Worm (Caenorhabditis elegans) whole organism, young adult: Measurements from ENCODE around the gene Y71H2AM.14.

Source experiments
- B0019.2 ChIP-seq: fragments of 200-800 bp; sonication (Bioruptor generic); conservative IDR thresholded peaks from 2 replicates; pipeline ENCODE4 v1.3.6; 2022; ENCODE audit warnings: missing genetic modification reagents, missing genetic modification characterization, missing compliant biosample characterization
- B0035.1 ChIP-seq: sonication (generic microtip); optimal IDR thresholded peaks from 2 replicates; lab custom pipeline; 2016; ENCODE audit warnings: missing genetic modification characterization, mild to moderate bottlenecking, missing compliant biosample characterization, missing genotype, missing genetic modification reagents
- C17E4.6 ChIP-seq: fragments of 200-800 bp; sonication (Bioruptor generic); IDR thresholded peaks from 2 replicates; pipeline ENCODE4 v1.3.6; 2022; ENCODE audit warnings: missing genetic modification reagents, missing genetic modification characterization, missing compliant biosample characterization
- D2030.7 ChIP-seq: fragments of 200-800 bp; sonication (Bioruptor generic); IDR thresholded peaks from 2 replicates; pipeline ENCODE4 v1.3.6; 2022; ENCODE audit warnings: missing genetic modification reagents, missing genetic modification characterization, missing compliant biosample characterization
- F22D6.2 ChIP-seq: sonication (generic microtip); optimal IDR thresholded peaks from 2 replicates; lab custom pipeline; 2016; ENCODE audit warnings: mild to moderate bottlenecking, missing genetic modification characterization, missing compliant biosample characterization
- F39B2.1 ChIP-seq: fragments of 200-800 bp; sonication (Bioruptor generic); IDR thresholded peaks from 2 replicates; pipeline ENCODE4 v1.3.6; 2022; ENCODE audit warnings: missing genetic modification reagents, missing genetic modification characterization, missing compliant biosample characterization
- F49E8.2 ChIP-seq: sonication (generic microtip); optimal IDR thresholded peaks from 3 replicates; lab custom pipeline; 2017; ENCODE audit warnings: missing genetic modification characterization, mild to moderate bottlenecking, missing compliant biosample characterization, antibody characterized with exemption, moderate library complexity; ENCODE audit not compliant: insufficient read depth
- K11D2.4 ChIP-seq: fragments of 200-800 bp; sonication (Bioruptor generic); IDR thresholded peaks from 2 replicates; pipeline ENCODE4 v1.3.6; 2022; ENCODE audit warnings: missing genetic modification reagents, missing genetic modification characterization, missing compliant biosample characterization
- Y53F4B.3 ChIP-seq: fragments of 200-800 bp; sonication (Bioruptor generic); IDR thresholded peaks from 2 replicates; pipeline ENCODE4 v1.3.6; 2022; ENCODE audit warnings: missing genetic modification reagents, missing genetic modification characterization, missing compliant biosample characterization
- Y53G8AR.9 ChIP-seq: fragments of 200-800 bp; sonication (Bioruptor generic); conservative IDR thresholded peaks from 2 replicates; pipeline ENCODE4 v1.3.6; 2022; ENCODE audit warnings: missing genetic modification reagents, missing genetic modification characterization, missing compliant biosample characterization
- Y56A3A.18 ChIP-seq: fragments of 200-800 bp; sonication (Bioruptor generic); IDR thresholded peaks from 2 replicates; pipeline ENCODE4 v1.3.6; 2022; ENCODE audit warnings: missing genetic modification reagents, missing genetic modification characterization, missing compliant biosample characterization
- akir-1 ChIP-seq: fragments of 200-800 bp; sonication (Bioruptor generic); optimal IDR thresholded peaks from 2 replicates; lab custom pipeline; 2018; ENCODE audit warnings: mild to moderate bottlenecking, missing genetic modification characterization, moderate library complexity, missing compliant biosample characterization
- ama-1 ChIP-seq, 3 experiments: fragments of 150-350 bp in 1 of 3; sonication (generic microtip) in 2 of 3; optimal IDR thresholded peaks; 2 replicates each; lab custom pipeline; 2014 to 2018; ENCODE audit warnings: missing biosample characterization in 2 of 3, missing genetic modification characterization in 2 of 3, missing genetic modification reagents in 2 of 3
- aptf-3 ChIP-seq: fragments of 200-800 bp; sonication (Bioruptor generic); IDR thresholded peaks from 2 replicates; pipeline ENCODE4 v1.3.6; 2022; ENCODE audit warnings: missing genetic modification characterization, missing compliant biosample characterization
- atf-7 ChIP-seq: sonication (generic microtip); optimal IDR thresholded peaks from 2 replicates; lab custom pipeline; 2017; ENCODE audit warnings: mild to moderate bottlenecking, missing genetic modification characterization, missing compliant biosample characterization
- athp-1 ChIP-seq: sonication (generic microtip); optimal IDR thresholded peaks from 2 replicates; lab custom pipeline; 2017; ENCODE audit warnings: mild to moderate bottlenecking, missing genetic modification characterization, missing compliant biosample characterization
- attf-3 ChIP-seq: fragments of 200-800 bp; sonication (Bioruptor generic); conservative IDR thresholded peaks from 2 replicates; pipeline ENCODE4 v1.3.6; 2022; ENCODE audit warnings: missing genetic modification reagents, missing genetic modification characterization, missing compliant biosample characterization
- attf-5 ChIP-seq: fragments of 200-800 bp; sonication (Bioruptor generic); optimal IDR thresholded peaks from 2 replicates; lab custom pipeline; 2018; ENCODE audit warnings: mild to moderate bottlenecking, missing genetic modification characterization, missing compliant biosample characterization
- bed-2 ChIP-seq: fragments of 200-800 bp; sonication (Bioruptor generic); IDR thresholded peaks from 2 replicates; pipeline ENCODE4 v1.3.6; 2022; ENCODE audit warnings: missing genetic modification reagents, missing genetic modification characterization, missing compliant biosample characterization
- cebp-1 ChIP-seq, 2 experiments: fragments of 200-800 bp in 1 of 2; sonication (Bioruptor generic) in 1 of 2; sonication (generic microtip) in 1 of 2; IDR thresholded peaks in 1 of 2; optimal IDR thresholded peaks in 1 of 2; 2 replicates each; pipeline versions ENCODE4 v1.3.6 to Lab custom; 2017 to 2022; ENCODE audit warnings: missing compliant biosample characterization in 2 of 2, missing genetic modification characterization in 2 of 2, mild to moderate bottlenecking in 1 of 2, missing genetic modification reagents in 1 of 2, moderate library complexity in 1 of 2
- dox-1 ChIP-seq: fragments of 200-800 bp; sonication (Bioruptor generic); IDR thresholded peaks from 2 replicates; pipeline ENCODE4 v1.3.6; 2022; ENCODE audit warnings: missing genetic modification reagents, missing genetic modification characterization, missing compliant biosample characterization
- egl-18 ChIP-seq: fragments of 200-800 bp; sonication (Bioruptor generic); IDR thresholded peaks from 2 replicates; pipeline ENCODE4 v1.3.6; 2022; ENCODE audit warnings: missing genetic modification reagents, missing genetic modification characterization, missing compliant biosample characterization
- egl-44 ChIP-seq: fragments of 200-800 bp; sonication (Bioruptor generic); IDR thresholded peaks from 2 replicates; pipeline ENCODE4 v1.3.6; 2022; ENCODE audit warnings: missing genetic modification reagents, missing genetic modification characterization, missing compliant biosample characterization
- gei-17 ChIP-seq: fragments of 200-800 bp; sonication (Bioruptor generic); optimal IDR thresholded peaks from 2 replicates; lab custom pipeline; 2018; ENCODE audit warnings: mild to moderate bottlenecking, missing genetic modification characterization, missing compliant biosample characterization
- lag-1 ChIP-seq: fragments of 200-800 bp; sonication (Bioruptor generic); IDR thresholded peaks from 2 replicates; pipeline ENCODE4 v1.3.6; 2022; ENCODE audit warnings: missing genetic modification reagents, missing genetic modification characterization, missing compliant biosample characterization
- lin-26 ChIP-seq: fragments of 200-800 bp; sonication (Bioruptor generic); IDR thresholded peaks from 2 replicates; pipeline ENCODE4 v1.3.6; 2022; ENCODE audit warnings: missing genetic modification reagents, missing genetic modification characterization, missing compliant biosample characterization
- lin-40 ChIP-seq: sonication (generic microtip); optimal IDR thresholded peaks from 2 replicates; lab custom pipeline; 2016; ENCODE audit warnings: missing genetic modification characterization, mild to moderate bottlenecking, missing compliant biosample characterization, missing genotype, missing genetic modification reagents
- lsl-1 ChIP-seq: fragments of 200-800 bp; sonication (Bioruptor generic); optimal IDR thresholded peaks from 2 replicates; lab custom pipeline; 2018; ENCODE audit warnings: mild to moderate bottlenecking, missing genetic modification characterization, moderate library complexity, missing compliant biosample characterization
- madf-10 ChIP-seq: sonication (generic microtip); optimal IDR thresholded peaks from 2 replicates; lab custom pipeline; 2016; ENCODE audit warnings: mild to moderate bottlenecking, missing genetic modification characterization, missing compliant biosample characterization
- madf-3 ChIP-seq: fragments of 200-800 bp; sonication (Bioruptor generic); IDR thresholded peaks from 2 replicates; pipeline ENCODE4 v1.3.6; 2022; ENCODE audit warnings: missing genetic modification reagents, missing genetic modification characterization, missing compliant biosample characterization
- mcd-1 ChIP-seq: fragments of 200-800 bp; sonication (Bioruptor generic); IDR thresholded peaks from 2 replicates; pipeline ENCODE4 v1.3.6; 2022; ENCODE audit warnings: missing genetic modification reagents, missing genetic modification characterization, missing compliant biosample characterization
- nfya-1 ChIP-seq: sonication (generic microtip); optimal IDR thresholded peaks from 2 replicates; lab custom pipeline; 2017; ENCODE audit warnings: antibody characterized with exemption, missing compliant biosample characterization, missing genetic modification characterization, borderline replicate concordance; ENCODE audit not compliant: insufficient read depth
- nhr-179 ChIP-seq: sonication (generic microtip); optimal IDR thresholded peaks from 2 replicates; lab custom pipeline; 2016; ENCODE audit warnings: mild to moderate bottlenecking, missing genetic modification characterization, missing compliant biosample characterization
- pbrm-1 ChIP-seq: fragments of 200-800 bp; sonication (Bioruptor generic); IDR thresholded peaks from 2 replicates; pipeline ENCODE4 v1.3.6; 2022; ENCODE audit warnings: missing genetic modification reagents, missing genetic modification characterization, missing compliant biosample characterization
- pha-4 ChIP-seq: fragments of 150-350 bp; sonication (generic microtip); optimal IDR thresholded peaks from 2 replicates; lab custom pipeline; 2014; ENCODE audit warnings: missing biosample characterization, missing genetic modification reagents, missing genetic modification characterization
- rcor-1 ChIP-seq: fragments of 200-800 bp; sonication (Bioruptor generic); IDR thresholded peaks from 2 replicates; pipeline ENCODE4 v1.3.6; 2022; ENCODE audit warnings: missing genetic modification reagents, missing genetic modification characterization, missing compliant biosample characterization
- rec-8 ChIP-seq, 2 experiments: sonication (generic microtip); optimal IDR thresholded peaks; 2 replicates each; lab custom pipeline; 2016; ENCODE audit warnings: mild to moderate bottlenecking in 2 of 2, missing genetic modification characterization in 2 of 2, missing genetic modification reagents in 2 of 2, missing genotype in 2 of 2, missing biosample characterization in 1 of 2, missing compliant biosample characterization in 1 of 2, moderate library complexity in 1 of 2
- rpc-1 ChIP-seq, 2 experiments: fragments of 150-350 bp in 1 of 2; sonication (generic microtip) in 1 of 2; optimal IDR thresholded peaks; 2 replicates each; lab custom pipeline; 2014 to 2018; ENCODE audit warnings: missing biosample characterization in 1 of 2, missing genetic modification characterization in 1 of 2, missing genetic modification reagents in 1 of 2, missing genotype in 1 of 2
- sea-2 ChIP-seq: fragments of 200-800 bp; sonication (Bioruptor generic); IDR thresholded peaks from 2 replicates; pipeline ENCODE4 v1.3.6; 2022; ENCODE audit warnings: missing genetic modification characterization, missing compliant biosample characterization
- snpc-1.1 ChIP-seq: sonication (generic microtip); optimal IDR thresholded peaks from 2 replicates; lab custom pipeline; 2017; ENCODE audit warnings: missing genetic modification characterization, mild to moderate bottlenecking, missing compliant biosample characterization, antibody characterized with exemption, moderate library complexity, missing genotype, missing genetic modification reagents; ENCODE audit not compliant: insufficient read depth
- sptf-2 ChIP-seq: fragments of 200-800 bp; sonication (Bioruptor generic); optimal IDR thresholded peaks from 2 replicates; lab custom pipeline; 2018; ENCODE audit warnings: mild to moderate bottlenecking, missing genetic modification characterization, missing compliant biosample characterization
- xnd-1 ChIP-seq: sonication (generic microtip); optimal IDR thresholded peaks from 2 replicates; lab custom pipeline; 2016; ENCODE audit warnings: missing genotype, missing genetic modification reagents, missing genetic modification characterization, missing compliant biosample characterization
- zim-3 ChIP-seq: sonication (generic microtip); optimal IDR thresholded peaks from 2 replicates; lab custom pipeline; 2017; ENCODE audit warnings: mild to moderate bottlenecking, missing genetic modification characterization, moderate library complexity, missing compliant biosample characterization
- ztf-18 ChIP-seq: sonication (generic microtip); optimal IDR thresholded peaks from 2 replicates; lab custom pipeline; 2016; ENCODE audit warnings: missing genotype, mild to moderate bottlenecking, missing genetic modification characterization, missing compliant biosample characterization
- ztf-26 ChIP-seq: sonication (generic microtip); optimal IDR thresholded peaks from 2 replicates; lab custom pipeline; 2017; ENCODE audit warnings: missing genetic modification characterization, missing compliant biosample characterization
- ztf-3 ChIP-seq: fragments of 200-800 bp; sonication (Bioruptor generic); optimal IDR thresholded peaks from 2 replicates; lab custom pipeline; 2018; ENCODE audit warnings: mild to moderate bottlenecking, missing genetic modification characterization, missing compliant biosample characterization

The Y71H2AM.14 gene

DNA sequence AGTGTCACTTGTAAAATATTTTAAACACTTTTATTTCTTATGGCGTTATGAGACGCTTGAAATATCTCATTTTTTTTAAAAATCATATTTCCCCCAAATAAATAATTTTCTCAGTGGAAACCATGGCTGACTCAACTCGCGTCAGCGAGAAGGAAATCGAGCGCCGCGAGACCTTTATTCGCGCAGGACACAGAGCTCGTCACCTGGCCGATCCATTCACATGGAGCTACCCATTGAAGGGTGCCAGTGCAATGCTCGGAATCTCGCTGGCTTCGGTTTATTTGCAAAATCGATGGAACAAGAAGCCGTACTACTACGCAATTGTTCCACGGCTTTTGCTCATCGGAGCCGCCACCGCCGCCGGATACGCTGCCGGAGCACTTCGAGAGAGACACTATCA is 40.3 kb upstream of the Y71H2AM.14 start, which contains the start of gene nduc-2 (continued):
- no peak for TF ChIP-seq snpc-1.1 (tag; lab: Kevin White, UChicago)
- TF ChIP-seq K11D2.4 (GFP tag; lab: Robert Waterston, UW) = no peak
- no peak for TF ChIP-seq lin-26 (GFP tag; lab: Robert Waterston, UW)
- TF ChIP-seq ztf-3 (GFP tag; lab: Kevin White, UChicago) = no peak
- TF ChIP-seq mcd-1 (GFP tag; lab: Robert Waterston, UW) = peak; percentile 69
- 0 out of 2 replicates have a peak, but pooled peaks have one; percentile 37 for TF ChIP-seq Y53G8AR.9 (GFP tag; lab: Robert Waterston, UW)
- TF ChIP-seq madf-10 (tag; lab: Kevin White, UChicago) = no peak
- no peak for TF ChIP-seq lin-40
- no peak for TF ChIP-seq lsl-1 (GFP tag; lab: Kevin White, UChicago)
- no peak for TF ChIP-seq egl-18 (GFP tag; lab: Robert Waterston, UW)
- no peak for TF ChIP-seq rec-8 (tag; optimal IDR thresholded peaks at IDR 0.05; lab: Kevin White, UChicago)
- TF ChIP-seq madf-3 (GFP tag; lab: Robert Waterston, UW) = peak; percentile 75
- TF ChIP-seq B0035.1 (tag; lab: Kevin White, UChicago) = no peak
- no peak for TF ChIP-seq attf-5 (GFP tag; lab: Kevin White, UChicago)
- TF ChIP-seq F39B2.1 = no peak
- TF ChIP-seq nfya-1 = no peak
- TF ChIP-seq F22D6.2 (tag; lab: Kevin White, UChicago) = no peak
- TF ChIP-seq egl-44 = peak; percentile 9; the same call in 1 of the 2 replicates
- TF ChIP-seq aptf-3 (GFP tag; lab: Robert Waterston, UW) = no peak
- TF ChIP-seq atf-7 (tag; lab: Kevin White, UChicago) = no peak
- peak; percentile 26 for TF ChIP-seq ama-1 (optimal IDR thresholded peaks at IDR 0.05; lab: Kevin White, UChicago)
- TF ChIP-seq ama-1 (GFP tag; optimal IDR thresholded peaks at IDR 0.05; lab: Kevin White, UChicago) = no peak
- TF ChIP-seq sptf-2 (GFP tag; lab: Kevin White, UChicago) = no peak
- no peak for TF ChIP-seq xnd-1 (tag; lab: Kevin White, UChicago)
- peak; percentile 13 for TF ChIP-seq zim-3 (tag; lab: Kevin White, UChicago)
- no peak for TF ChIP-seq ztf-18 (tag; lab: Kevin White, UChicago)
- TF ChIP-seq attf-3 (GFP tag; lab: Robert Waterston, UW) = no peak
- TF ChIP-seq gei-17 (GFP tag; lab: Kevin White, UChicago) = no peak
- TF ChIP-seq athp-1 (tag; lab: Kevin White, UChicago) = no peak
- 0 out of 2 replicates have a peak, but pooled peaks have one; percentile 15 for TF ChIP-seq C17E4.6 (GFP tag; lab: Robert Waterston, UW)
- TF ChIP-seq F49E8.2 (tag; lab: Kevin White, UChicago) = no peak
- no peak for TF ChIP-seq Y53F4B.3 (GFP tag; lab: Robert Waterston, UW)
- TF ChIP-seq dox-1 (GFP tag; lab: Robert Waterston, UW) = peak; percentile 22; the same call in 1 of the 2 replicates
- 0 out of 2 replicates have a peak, but pooled peaks have one; percentile 31 for TF ChIP-seq Y56A3A.18
- no peak for TF ChIP-seq B0019.2 (GFP tag; lab: Robert Waterston, UW)
- TF ChIP-seq bed-2 (GFP tag; lab: Robert Waterston, UW) = no peak
- TF ChIP-seq pbrm-1 (GFP tag; lab: Robert Waterston, UW) = peak; percentile 56; the same call in 1 of the 2 replicates
- TF ChIP-seq D2030.7 (GFP tag; lab: Robert Waterston, UW) = 0 out of 2 replicates have a peak, but pooled peaks have one; percentile 10
- TF ChIP-seq sea-2 = no peak
- TF ChIP-seq pha-4 (tag; lab: Kevin White, UChicago) = no peak
- no peak for TF ChIP-seq ztf-26 (tag; lab: Kevin White, UChicago)
- no peak for TF ChIP-seq nhr-179
- no peak for TF ChIP-seq rpc-1 (optimal IDR thresholded peaks at IDR 0.05; lab: Kevin White, UChicago)
- no peak for TF ChIP-seq rpc-1 (tag; optimal IDR thresholded peaks at IDR 0.05; lab: Kevin White, UChicago)
- no peak for TF ChIP-seq akir-1 (GFP tag; lab: Kevin White, UChicago)
- no peak for TF ChIP-seq rcor-1 (GFP tag; lab: Robert Waterston, UW)
- 0 out of 2 replicates have a peak, but pooled peaks have one; percentile 51 for TF ChIP-seq lag-1 (GFP tag; lab: Robert Waterston, UW)
- TF ChIP-seq cebp-1 (GFP tag; IDR thresholded peaks at IDR 0.05; lab: Robert Waterston, UW) = no peak
- TF ChIP-seq cebp-1 (tag; optimal IDR thresholded peaks at IDR 0.05; lab: Kevin White, UChicago) = no peak
